Worm (Caenorhabditis elegans): ENCODE results near the gene F19F10.3.

The F19F10.3 gene

ce11 chrV:7520077-7520476 lies 31.8 kb upstream of the F19F10.3 start, which contains the start of gene srb-19:
srb-19 (minus strand) TSS chrV:7520177.
- TF ChIP-seq pha-4 (tag; optimal IDR thresholded peaks at IDR 0.05) (no peak), ces-1 (GFP tag; optimal IDR thresholded peaks at IDR 0.05) (peak; percentile 31)

DNA sequence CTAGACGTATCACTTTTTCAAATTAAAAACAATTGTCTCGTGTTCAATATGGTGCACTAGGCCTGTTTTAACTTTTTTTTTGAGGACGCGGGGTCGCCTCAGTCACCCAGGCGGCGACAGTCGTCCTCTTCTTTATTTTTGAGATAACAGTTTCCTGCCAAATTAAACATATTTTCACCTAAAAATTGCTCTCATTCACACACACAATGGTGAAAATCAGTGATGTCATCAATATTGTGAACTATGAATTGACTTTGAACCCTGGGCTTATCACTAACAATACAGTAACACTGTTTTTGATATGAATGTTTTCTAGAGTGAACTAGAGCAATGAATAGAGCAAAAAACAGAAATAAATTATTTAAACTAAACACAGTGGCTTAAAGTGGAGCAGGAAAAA lies 30.6 kb upstream of the F19F10.3 start:
- TF ChIP-seq ztf-11 (tag; optimal IDR thresholded peaks at IDR 0.05): no peak

DNA sequence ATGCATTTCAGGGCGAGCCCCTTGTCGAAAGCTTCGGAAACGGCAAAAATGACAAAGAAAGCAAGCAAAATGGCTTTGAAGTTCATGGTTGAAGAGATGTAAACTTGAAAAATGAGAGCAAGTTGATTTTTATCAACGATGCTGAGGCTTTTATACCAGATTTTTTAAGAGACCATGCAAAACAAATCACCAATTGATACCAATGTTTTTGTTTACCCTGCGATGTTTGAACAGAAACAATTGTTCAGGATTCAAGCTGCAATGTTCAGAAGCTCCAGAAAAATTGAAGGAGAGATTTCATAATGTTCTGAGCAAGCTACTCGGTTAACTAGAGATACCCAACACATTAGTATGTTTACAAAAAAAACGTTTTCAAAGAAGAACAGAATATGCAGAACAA lies 29.6 kb upstream of the F19F10.3 start, which contains the start of gene C54F6.15:
C54F6.15 (minus strand) TSS at position 101 of the 400 bp plus-strand sequence.
- no peak for TF ChIP-seq unc-120 (tag; optimal IDR thresholded peaks at IDR 0.05; ENCODE audit: poor library complexity, severe bottlenecking)
- TF ChIP-seq lin-13 (tag; optimal IDR thresholded peaks at IDR 0.05): no peak
- TF ChIP-seq sptf-1 (tag; optimal IDR thresholded peaks at IDR 0.05): no peak
- TF ChIP-seq mls-2 (tag; optimal IDR thresholded peaks at IDR 0.05): no peak
- TF ChIP-seq tbx-8 (GFP tag; optimal IDR thresholded peaks at IDR 0.05): no peak
- no peak for TF ChIP-seq snpc-4 (tag; optimal IDR thresholded peaks at IDR 0.05)
- no peak for TF ChIP-seq lsy-2 (tag; optimal IDR thresholded peaks at IDR 0.05)
- no peak for TF ChIP-seq nhr-28 (tag; optimal IDR thresholded peaks at IDR 0.05)
- TF ChIP-seq elt-1 (tag; optimal IDR thresholded peaks at IDR 0.05; ENCODE audit: borderline replicate concordance, insufficient read depth): no peak
- no peak for TF ChIP-seq flh-1 (GFP tag; optimal IDR thresholded peaks at IDR 0.05)
- no peak for TF ChIP-seq nhr-237 (tag; optimal IDR thresholded peaks at IDR 0.05)
- no peak for TF ChIP-seq nhr-12 (tag; optimal IDR thresholded peaks at IDR 0.05)

ce11 chrV:7523392-7523791 lies 28.5 kb upstream of the F19F10.3 start, which contains the start of gene C54F6.6:
C54F6.6 (plus strand) TSS chrV:7523692.
- TF ChIP-seq ces-1 (GFP tag; optimal IDR thresholded peaks at IDR 0.05) (no peak), elt-3 (tag; optimal IDR thresholded peaks at IDR 0.05) (no peak), mls-2 (tag; optimal IDR thresholded peaks at IDR 0.05) (no peak), ham-2 (GFP tag; optimal IDR thresholded peaks at IDR 0.05) (no peak), hlh-1 (tag; optimal IDR thresholded peaks at IDR 0.05) (no peak), nhr-76 (tag; optimal IDR thresholded peaks at IDR 0.05) (no peak), nhr-237 (tag; optimal IDR thresholded peaks at IDR 0.05) (no peak), unc-39 (tag; optimal IDR thresholded peaks at IDR 0.05) (no peak), ceh-83 (GFP tag; optimal IDR thresholded peaks at IDR 0.05) (no peak), tbx-8 (GFP tag; optimal IDR thresholded peaks at IDR 0.05) (no peak), unc-120 (tag; optimal IDR thresholded peaks at IDR 0.05; ENCODE audit: poor library complexity, severe bottlenecking) (no peak), ceh-43 (GFP tag; optimal IDR thresholded peaks at IDR 0.05) (no peak), zip-8 (tag; optimal IDR thresholded peaks at IDR 0.05) (no peak), nhr-12 (tag; optimal IDR thresholded peaks at IDR 0.05) (no peak)

DNA sequence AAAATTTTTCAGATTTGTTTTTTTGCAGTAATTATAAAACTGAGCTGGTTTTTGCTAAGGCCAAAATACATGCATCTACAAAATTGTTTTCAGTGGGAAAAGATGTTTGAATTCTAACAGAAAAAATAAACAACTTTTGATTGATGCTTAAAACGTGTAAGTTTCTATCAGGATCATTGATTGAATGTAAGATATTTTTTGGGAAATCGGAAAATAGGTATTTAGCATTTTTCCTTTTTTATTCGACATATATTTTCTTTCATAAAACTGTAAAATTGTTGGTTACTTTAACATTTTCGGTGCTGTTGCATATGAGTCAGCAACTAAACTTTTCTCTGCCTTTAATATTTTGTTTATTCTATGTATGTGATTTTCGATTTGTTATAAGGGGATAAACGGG lies 27.5 kb upstream of the F19F10.3 start, which contains the start of gene C54F6.20:
C54F6.20 (plus strand) TSS at position 301 of the 400 bp plus-strand sequence.
- TF ChIP-seq unc-120 (tag; optimal IDR thresholded peaks at IDR 0.05; ENCODE audit: poor library complexity, severe bottlenecking): no peak
- TF ChIP-seq pha-4 (tag; optimal IDR thresholded peaks at IDR 0.05): no peak
- no peak for TF ChIP-seq mab-5 (tag; optimal IDR thresholded peaks at IDR 0.05)
- no peak for TF ChIP-seq lin-13 (tag; optimal IDR thresholded peaks at IDR 0.05)
- TF ChIP-seq bed-3 (GFP tag; optimal IDR thresholded peaks at IDR 0.05): no peak
- TF ChIP-seq ceh-43 (GFP tag; optimal IDR thresholded peaks at IDR 0.05): no peak
- no peak for TF ChIP-seq ztf-11 (tag; optimal IDR thresholded peaks at IDR 0.05)
- TF ChIP-seq M03D4.4 (tag; optimal IDR thresholded peaks at IDR 0.05): no peak
- no peak for TF ChIP-seq zip-8 (tag; optimal IDR thresholded peaks at IDR 0.05)
- no peak for TF ChIP-seq ceh-39 (tag; optimal IDR thresholded peaks at IDR 0.05)

DNA sequence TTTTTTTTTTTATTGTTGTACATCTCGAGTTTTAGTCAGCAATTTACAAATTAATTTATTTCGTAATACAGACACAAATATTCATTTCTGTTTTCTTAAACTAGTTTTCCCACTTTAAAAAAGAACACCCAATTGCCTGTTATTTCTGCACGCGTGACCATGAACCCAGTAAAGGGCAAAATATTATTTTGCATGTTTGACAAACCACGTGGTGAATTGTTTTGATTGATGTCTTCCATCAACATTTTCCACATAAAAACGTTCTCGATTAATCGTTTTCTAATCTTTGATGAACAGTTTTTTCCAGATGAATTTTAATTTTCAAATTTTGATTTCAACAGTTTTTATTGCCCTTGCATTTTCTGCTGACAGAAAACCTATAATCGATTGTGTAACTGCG lies 26.2 kb upstream of the F19F10.3 start, which contains the start of gene C54F6.18:
C54F6.18 (plus strand) TSS at position 301 of the 400 bp plus-strand sequence.
- TF ChIP-seq nhr-76 (tag; optimal IDR thresholded peaks at IDR 0.05) (no peak), unc-62 (GFP tag; optimal IDR thresholded peaks at IDR 0.05) (no peak), mls-2 (tag; optimal IDR thresholded peaks at IDR 0.05) (no peak), M03D4.4 (tag; optimal IDR thresholded peaks at IDR 0.05) (no peak), pha-4 (tag; optimal IDR thresholded peaks at IDR 0.05) (no peak)

DNA sequence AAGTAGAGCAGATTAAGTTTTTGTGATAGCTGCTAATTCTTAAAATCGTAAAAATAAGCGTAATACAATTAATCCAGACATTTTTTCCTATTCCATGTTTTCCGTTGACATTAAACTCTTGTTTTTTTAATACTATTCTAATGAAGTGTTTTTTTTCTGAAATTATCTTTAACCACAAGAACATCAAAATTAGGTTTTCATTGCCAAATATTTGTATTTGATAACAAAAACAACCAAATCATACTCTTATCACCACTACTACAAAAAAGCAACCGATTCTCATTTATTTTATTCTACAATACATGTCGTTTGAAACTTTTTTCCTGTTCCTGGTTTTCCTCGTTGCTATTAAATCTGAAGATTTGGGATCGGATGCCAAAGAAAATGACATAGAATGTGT lies 24.8 kb upstream of the F19F10.3 start, which contains the start of gene C54F6.17:
C54F6.17 (plus strand) TSS at position 301 of the 400 bp plus-strand sequence.
- TF ChIP-seq unc-62 (GFP tag; optimal IDR thresholded peaks at IDR 0.05) (no peak), flh-1 (GFP tag; optimal IDR thresholded peaks at IDR 0.05) (no peak), cnd-1 (tag; optimal IDR thresholded peaks at IDR 0.05) (no peak), unc-120 (tag; optimal IDR thresholded peaks at IDR 0.05; ENCODE audit: poor library complexity, severe bottlenecking) (no peak), lin-13 (tag; optimal IDR thresholded peaks at IDR 0.05) (no peak), nhr-28 (tag; optimal IDR thresholded peaks at IDR 0.05) (no peak), unc-39 (tag; optimal IDR thresholded peaks at IDR 0.05) (no peak), elt-3 (tag; optimal IDR thresholded peaks at IDR 0.05) (no peak), nhr-12 (tag; optimal IDR thresholded peaks at IDR 0.05) (no peak), snpc-4 (tag; optimal IDR thresholded peaks at IDR 0.05) (no peak), blmp-1 (tag; optimal IDR thresholded peaks at IDR 0.05) (no peak), lsy-2 (tag; optimal IDR thresholded peaks at IDR 0.05) (no peak)

Measured in whole organism, mixed stage, embryonic.